Fruit fly (Drosophila melanogaster) whole organism, embryonic: ENCODE results near the gene COX7AL2.

Experiments
- CG10959 ChIP-seq: fragments of 200-800 bp; sonication (Bioruptor generic); IDR thresholded peaks from 2 replicates; pipeline ENCODE4 v1.3.6; 2022; ENCODE audit warnings: missing biosample characterization, missing genetic modification characterization
- CG11085 ChIP-seq: fragments of 200-800 bp; sonication (Bioruptor generic); IDR thresholded peaks from 2 replicates; pipeline ENCODE4 v1.3.6; 2022; ENCODE audit warnings: missing biosample characterization, missing genetic modification characterization
- CG11504 ChIP-seq: fragments of 200-800 bp; sonication (Bioruptor generic); optimal IDR thresholded peaks from 3 replicates; lab custom pipeline; 2019; ENCODE audit warnings: missing biosample characterization, mild to moderate bottlenecking, missing genetic modification characterization, moderate library complexity
- CG11723 ChIP-seq: fragments of 200-800 bp; sonication (Bioruptor generic); optimal IDR thresholded peaks from 2 replicates; lab custom pipeline; 2017; ENCODE audit warnings: missing biosample characterization, mild to moderate bottlenecking, missing genetic modification characterization
- CG13296 ChIP-seq: fragments of 200-800 bp; sonication (Bioruptor generic); optimal IDR thresholded peaks from 3 replicates; lab custom pipeline; 2018; ENCODE audit warnings: missing biosample characterization, mild to moderate bottlenecking, missing genetic modification characterization
- CG13775 ChIP-seq: fragments of 200-800 bp; sonication (Bioruptor generic); optimal IDR thresholded peaks from 3 replicates; lab custom pipeline; 2017; ENCODE audit warnings: missing biosample characterization, mild to moderate bottlenecking, missing genetic modification characterization
- CG15073 ChIP-seq: fragments of 200-800 bp; sonication (Bioruptor generic); optimal IDR thresholded peaks from 2 replicates; lab custom pipeline; 2016; ENCODE audit warnings: missing biosample characterization, missing genetic modification characterization
- CG1647 ChIP-seq: fragments of 200-800 bp; sonication (Bioruptor generic); optimal IDR thresholded peaks from 3 replicates; lab custom pipeline; 2016; ENCODE audit warnings: missing biosample characterization, missing genetic modification characterization
- CG16813 ChIP-seq: fragments of 200-800 bp; sonication (Bioruptor generic); IDR thresholded peaks from 3 replicates; pipeline ENCODE4 v1.3.6; 2022; ENCODE audit warnings: missing biosample characterization, missing genetic modification characterization; ENCODE audit not compliant: partially characterized antibody
- CG16863 ChIP-seq: fragments of 200-800 bp; sonication (Bioruptor generic); optimal IDR thresholded peaks from 3 replicates; lab custom pipeline; 2016; ENCODE audit warnings: missing biosample characterization, missing genetic modification characterization
- CG17328 ChIP-seq: fragments of 200-800 bp; sonication (Bioruptor generic); IDR thresholded peaks from 2 replicates; pipeline ENCODE4 v1.3.6; 2022; ENCODE audit warnings: missing biosample characterization, missing genetic modification characterization
- CG17359 ChIP-seq: fragments of 200-800 bp; sonication (Bioruptor generic); optimal IDR thresholded peaks from 3 replicates; lab custom pipeline; 2018; ENCODE audit warnings: missing biosample characterization, mild to moderate bottlenecking, missing genetic modification characterization, moderate library complexity
- CG17612 ChIP-seq: fragments of 200-800 bp; sonication (Bioruptor generic); IDR thresholded peaks from 2 replicates; pipeline ENCODE4 v1.3.6; 2022; ENCODE audit warnings: missing biosample characterization, missing genetic modification characterization
- CG18599 ChIP-seq: fragments of 200-800 bp; sonication (Bioruptor generic); optimal IDR thresholded peaks from 3 replicates; lab custom pipeline; 2017; ENCODE audit warnings: missing biosample characterization, missing genetic modification characterization, mild to moderate bottlenecking, moderate library complexity, missing genetic modification reagents
- CG2129 ChIP-seq: fragments of 200-800 bp; sonication (Bioruptor generic); IDR thresholded peaks from 2 replicates; pipeline ENCODE4 v1.3.6; 2022; ENCODE audit warnings: missing biosample characterization, missing genetic modification characterization; ENCODE audit not compliant: partially characterized antibody
- CG2875 ChIP-seq: fragments of 200-800 bp; sonication (Bioruptor generic); optimal IDR thresholded peaks from 2 replicates; lab custom pipeline; 2017; ENCODE audit warnings: missing biosample characterization, mild to moderate bottlenecking, missing genetic modification characterization, missing genetic modification reagents
- CG3065 ChIP-seq: fragments of 200-800 bp; sonication (Bioruptor generic); optimal IDR thresholded peaks from 2 replicates; lab custom pipeline; 2016; ENCODE audit warnings: missing biosample characterization, missing genetic modification characterization
- CG31365 ChIP-seq: fragments of 200-800 bp; sonication (Bioruptor generic); optimal IDR thresholded peaks from 2 replicates; lab custom pipeline; 2018; ENCODE audit warnings: missing biosample characterization, mild to moderate bottlenecking, missing genetic modification characterization
- CG34224 ChIP-seq: fragments of 200-800 bp; sonication (Bioruptor generic); IDR thresholded peaks from 3 replicates; pipeline ENCODE4 v1.3.6; 2022; ENCODE audit warnings: missing biosample characterization, missing genetic modification characterization; ENCODE audit not compliant: partially characterized antibody
- CG4404 ChIP-seq: fragments of 200-800 bp; sonication (Bioruptor generic); IDR thresholded peaks from 2 replicates; pipeline ENCODE4 v1.3.6; 2022; ENCODE audit warnings: missing biosample characterization, missing genetic modification characterization
- CG6654 ChIP-seq: fragments of 200-800 bp; sonication (Bioruptor generic); optimal IDR thresholded peaks from 2 replicates; lab custom pipeline; 2017; ENCODE audit warnings: missing biosample characterization, mild to moderate bottlenecking, missing genetic modification characterization
- CTCF ChIP-seq: fragments of 200-800 bp; sonication (Bioruptor generic); optimal IDR thresholded peaks from 2 replicates; lab custom pipeline; 2017; ENCODE audit warnings: missing biosample characterization, mild to moderate bottlenecking, missing genetic modification characterization, moderate library complexity
- Dad ChIP-seq: fragments of 200-800 bp; sonication (Bioruptor generic); optimal IDR thresholded peaks from 3 replicates; lab custom pipeline; 2016; ENCODE audit warnings: missing biosample characterization, missing genetic modification characterization
- Dbx ChIP-seq: fragments of 200-800 bp; sonication (Bioruptor generic); IDR thresholded peaks from 3 replicates; pipeline ENCODE4 v1.3.6; 2022; ENCODE audit warnings: missing biosample characterization, missing genetic modification characterization
- Dll ChIP-seq: fragments of 200-800 bp; sonication (Bioruptor generic); IDR thresholded peaks from 4 replicates; pipeline ENCODE4 v1.3.6; 2022; ENCODE audit warnings: missing biosample characterization, missing genetic modification characterization; ENCODE audit not compliant: partially characterized antibody
- E2f1 ChIP-seq: fragments of 200-800 bp; sonication (Bioruptor generic); IDR thresholded peaks from 2 replicates; pipeline ENCODE4 v1.3.6; 2022; ENCODE audit warnings: missing biosample characterization, missing genetic modification characterization
- Gsc ChIP-seq: fragments of 200-800 bp; sonication (Bioruptor generic); IDR thresholded peaks from 2 replicates; pipeline ENCODE4 v1.3.6; 2022; ENCODE audit warnings: missing biosample characterization, missing genetic modification characterization
- HLH3B ChIP-seq: fragments of 200-800 bp; sonication (Bioruptor generic); IDR thresholded peaks from 2 replicates; pipeline ENCODE4 v1.3.6; 2022; ENCODE audit warnings: missing biosample characterization, missing genetic modification characterization
- HmgD ChIP-seq: fragments of 200-800 bp; sonication (Bioruptor generic); optimal IDR thresholded peaks from 3 replicates; lab custom pipeline; 2016; ENCODE audit warnings: missing biosample characterization, missing genetic modification characterization
- Mrtf ChIP-seq: fragments of 200-800 bp; sonication (Bioruptor generic); IDR thresholded peaks from 3 replicates; pipeline ENCODE4 v1.3.6; 2022; ENCODE audit warnings: missing biosample characterization, missing genetic modification characterization
- Nf-YA ChIP-seq: fragments of 200-800 bp; sonication (Bioruptor generic); IDR thresholded peaks from 2 replicates; pipeline ENCODE4 v1.3.6; 2022; ENCODE audit warnings: missing biosample characterization, missing genetic modification characterization
- Optix ChIP-seq: fragments of 200-800 bp; sonication (Bioruptor generic); IDR thresholded peaks from 3 replicates; pipeline ENCODE4 v1.3.6; 2022; ENCODE audit warnings: missing biosample characterization, missing genetic modification characterization
- ab ChIP-seq: fragments of 200-800 bp; sonication (Bioruptor generic); optimal IDR thresholded peaks from 2 replicates; lab custom pipeline; 2016; ENCODE audit warnings: missing biosample characterization, missing genetic modification characterization
- bbx ChIP-seq: fragments of 200-800 bp; sonication (Bioruptor generic); IDR thresholded peaks from 2 replicates; pipeline ENCODE4 v1.3.6; 2022; ENCODE audit warnings: missing biosample characterization, missing genetic modification characterization; ENCODE audit not compliant: partially characterized antibody
- bcd ChIP-seq: fragments of 200-800 bp; sonication (Bioruptor generic); optimal IDR thresholded peaks from 2 replicates; lab custom pipeline; 2017; ENCODE audit warnings: missing biosample characterization, mild to moderate bottlenecking, missing genetic modification characterization
- crol ChIP-seq: fragments of 200-800 bp; sonication (Bioruptor generic); IDR thresholded peaks from 2 replicates; pipeline ENCODE4 v1.3.6; 2022; ENCODE audit warnings: missing biosample characterization, missing genetic modification characterization
- dpn ChIP-seq, 2 experiments: fragments of 200-800 bp; sonication (Bioruptor generic); optimal IDR thresholded peaks; 3 replicates each; lab custom pipeline; 2016; ENCODE audit warnings: missing biosample characterization in 2 of 2, missing genetic modification characterization in 2 of 2
- gem ChIP-seq: fragments of 200-800 bp; sonication (Bioruptor generic); optimal IDR thresholded peaks from 2 replicates; lab custom pipeline; 2019; ENCODE audit warnings: missing biosample characterization, mild to moderate bottlenecking, missing genetic modification characterization, moderate library complexity
- gsb-n ChIP-seq: fragments of 200-800 bp; sonication (Bioruptor generic); optimal IDR thresholded peaks from 3 replicates; lab custom pipeline; 2018; ENCODE audit warnings: missing biosample characterization, mild to moderate bottlenecking, missing genetic modification characterization
- hth ChIP-seq: fragments of >200 bp; optimal IDR thresholded peaks from 2 replicates; lab custom pipeline; 2017; ENCODE audit warnings: inconsistent platforms
- klu ChIP-seq: fragments of 200-800 bp; sonication (Bioruptor generic); IDR thresholded peaks from 2 replicates; pipeline ENCODE4 v1.3.6; 2022; ENCODE audit warnings: missing biosample characterization, missing genetic modification characterization
- nerfin-1 ChIP-seq: fragments of 200-800 bp; sonication (Bioruptor generic); optimal IDR thresholded peaks from 3 replicates; lab custom pipeline; 2019; ENCODE audit warnings: missing biosample characterization, mild to moderate bottlenecking, missing genetic modification characterization, moderate library complexity
- nom ChIP-seq: fragments of 200-800 bp; sonication (Bioruptor generic); optimal IDR thresholded peaks from 2 replicates; lab custom pipeline; 2017; ENCODE audit warnings: missing biosample characterization, missing genetic modification characterization, mild to moderate bottlenecking, moderate library complexity, missing genetic modification reagents
- otp ChIP-seq: fragments of 200-800 bp; sonication (Bioruptor generic); IDR thresholded peaks from 3 replicates; pipeline ENCODE4, ENCODE4 v1.3.6; 2022; ENCODE audit warnings: missing biosample characterization, missing genetic modification characterization
- row ChIP-seq: fragments of 200-800 bp; sonication (Bioruptor generic); IDR thresholded peaks from 3 replicates; pipeline ENCODE4 v1.3.6; 2022; ENCODE audit warnings: missing biosample characterization, missing genetic modification characterization
- run ChIP-seq: fragments of 200-800 bp; sonication (Bioruptor generic); optimal IDR thresholded peaks from 3 replicates; lab custom pipeline; 2018; ENCODE audit warnings: missing biosample characterization, mild to moderate bottlenecking, missing genetic modification characterization
- salm ChIP-seq: fragments of 200-800 bp; sonication (Bioruptor generic); optimal IDR thresholded peaks from 2 replicates; lab custom pipeline; 2018; ENCODE audit warnings: missing biosample characterization, mild to moderate bottlenecking, missing genetic modification characterization
- schlank ChIP-seq: fragments of 200-800 bp; sonication (Bioruptor generic); optimal IDR thresholded peaks from 2 replicates; lab custom pipeline; 2018; ENCODE audit warnings: missing biosample characterization, mild to moderate bottlenecking, missing genetic modification characterization
- sd ChIP-seq: fragments of 200-800 bp; sonication (Bioruptor generic); optimal IDR thresholded peaks from 3 replicates; lab custom pipeline; 2018; ENCODE audit warnings: missing biosample characterization, mild to moderate bottlenecking, missing genetic modification characterization, moderate library complexity
- trem ChIP-seq: fragments of 200-800 bp; optimal IDR thresholded peaks from 3 replicates; lab custom pipeline; 2019; ENCODE audit warnings: missing biosample characterization, mild to moderate bottlenecking, missing genetic modification characterization, moderate library complexity
- zen ChIP-seq: fragments of 200-800 bp; sonication (Bioruptor generic); optimal IDR thresholded peaks from 3 replicates; lab custom pipeline; 2018; ENCODE audit warnings: missing biosample characterization, mild to moderate bottlenecking, missing genetic modification characterization, moderate library complexity

Gene COX7AL2

dm6 chr2L:2177312-2177968 is 20.3 kb downstream of the COX7AL2 start (continued):
- TF ChIP-seq otp (GFP tag; lab: Robert Waterston, UW), result no peak
- TF ChIP-seq HLH3B (GFP tag; lab: Robert Waterston, UW), result peak; percentile 56; the same call in 1 of the 2 replicates
- no peak for TF ChIP-seq Optix (GFP tag; lab: Robert Waterston, UW)
- TF ChIP-seq Mrtf (GFP tag; lab: Robert Waterston, UW), result peak; percentile 51; the same call in 1 of the 3 replicates
- TF ChIP-seq gem (tag; lab: Kevin White, UChicago), result peak; percentile 74
- TF ChIP-seq CG18599 (GFP tag; lab: Kevin White, UChicago), result peak; percentile 63
- no peak for TF ChIP-seq CG13296 (GFP tag; lab: Kevin White, UChicago)
- peak; percentile 68 for TF ChIP-seq row (GFP tag; lab: Robert Waterston, UW)
- TF ChIP-seq CG11723 (GFP tag; lab: Kevin White, UChicago), result no peak
- TF ChIP-seq gsb-n (tag; lab: Kevin White, UChicago), result no peak
- TF ChIP-seq Dll (GFP tag; lab: Robert Waterston, UW), result no peak
- no peak for TF ChIP-seq Dad (GFP tag; lab: Kevin White, UChicago)
- TF ChIP-seq CTCF (GFP tag; lab: Kevin White, UChicago), result no peak
- no peak for TF ChIP-seq CG15073 (GFP tag; lab: Kevin White, UChicago)
- no peak for TF ChIP-seq nom (GFP tag; lab: Kevin White, UChicago)
- TF ChIP-seq schlank, result no peak
- no peak for TF ChIP-seq sd (tag; lab: Kevin White, UChicago)
- no peak for TF ChIP-seq klu (GFP tag; lab: Robert Waterston, UW)
- TF ChIP-seq CG17359, result peak; percentile 22
- TF ChIP-seq CG31365, result no peak
- 0 out of 3 replicates have a peak, but pooled peaks have one; percentile 28 for TF ChIP-seq Dbx
- no peak for TF ChIP-seq Gsc (GFP tag; lab: Robert Waterston, UW)
- TF ChIP-seq hth (lab: Kevin White, UChicago), result no peak
- TF ChIP-seq CG10959 (GFP tag; lab: Robert Waterston, UW), result no peak
- TF ChIP-seq bcd (GFP tag; lab: Kevin White, UChicago), result peak; percentile 47
- no peak for TF ChIP-seq E2f1 (GFP tag; lab: Robert Waterston, UW)
- no peak for TF ChIP-seq HmgD (GFP tag; lab: Kevin White, UChicago)
- no peak for TF ChIP-seq CG2129
- TF ChIP-seq CG3065 (GFP tag; lab: Kevin White, UChicago), result peak; percentile 29
- TF ChIP-seq ab (GFP tag; lab: Kevin White, UChicago), result peak; percentile 54
- no peak for TF ChIP-seq bbx (GFP tag; lab: Robert Waterston, UW)
- TF ChIP-seq CG17612, result no peak
- peak; percentile 30 to 42 for TF ChIP-seq dpn (GFP tag; optimal IDR thresholded peaks at IDR 0.05; lab: Kevin White, UChicago)
- no peak for TF ChIP-seq crol (GFP tag; lab: Robert Waterston, UW)
- TF ChIP-seq CG16813 (GFP tag; lab: Robert Waterston, UW), result no peak
- peak; percentile 59 for TF ChIP-seq CG1647 (GFP tag; lab: Kevin White, UChicago)
- TF ChIP-seq CG17328 (GFP tag; lab: Robert Waterston, UW), result peak; percentile 53; the same call in 1 of the 2 replicates
- TF ChIP-seq CG11085 (GFP tag; lab: Robert Waterston, UW), result no peak
- peak; percentile 28 for TF ChIP-seq CG13775 (GFP tag; lab: Kevin White, UChicago)
- no peak for TF ChIP-seq CG4404 (GFP tag; lab: Robert Waterston, UW)
- TF ChIP-seq CG11504 (tag; lab: Kevin White, UChicago), result peak; percentile 54
- TF ChIP-seq nerfin-1 (tag; lab: Kevin White, UChicago), result no peak
- TF ChIP-seq Nf-YA (GFP tag; lab: Robert Waterston, UW), result no peak
- no peak for TF ChIP-seq CG6654 (GFP tag; lab: Kevin White, UChicago)
- TF ChIP-seq run (tag; lab: Kevin White, UChicago), result peak; percentile 8
- no peak for TF ChIP-seq CG34224 (GFP tag; lab: Robert Waterston, UW)
- no peak for TF ChIP-seq salm (tag; lab: Kevin White, UChicago)
- TF ChIP-seq CG16863, result peak; percentile 61
- no peak for TF ChIP-seq CG2875
- no peak for TF ChIP-seq zen (tag; lab: Kevin White, UChicago)
- no peak for TF ChIP-seq trem (tag; lab: Kevin White, UChicago)
